Fruit fly (Drosophila melanogaster) whole organism, adult: ENCODE results near the gene CG10089.

ENCODE experiments used
- CG11617 ChIP-seq: fragments of 200-800 bp; sonication (Bioruptor generic); optimal IDR thresholded peaks from 2 replicates; lab custom pipeline; 2017; ENCODE audit warnings: mild to moderate bottlenecking, missing biosample characterization, missing genetic modification reagents, missing genetic modification characterization
- CG12768 ChIP-seq: fragments of 200-800 bp; sonication (Bioruptor generic); optimal IDR thresholded peaks from 2 replicates; lab custom pipeline; 2017; ENCODE audit warnings: missing biosample characterization, missing genetic modification characterization, mild to moderate bottlenecking, moderate library complexity, missing genetic modification reagents
- CG14711 ChIP-seq: fragments of 200-800 bp; sonication (Bioruptor generic); optimal IDR thresholded peaks from 2 replicates; lab custom pipeline; 2018; ENCODE audit warnings: missing biosample characterization, mild to moderate bottlenecking, missing genetic modification characterization, moderate library complexity
- CG1620 ChIP-seq: fragments of 200-800 bp; sonication (Bioruptor generic); optimal IDR thresholded peaks from 2 replicates; lab custom pipeline; 2016; ENCODE audit warnings: missing biosample characterization, missing genetic modification characterization
- CG33017 ChIP-seq: fragments of 200-800 bp; sonication (Bioruptor generic); optimal IDR thresholded peaks from 2 replicates; lab custom pipeline; 2018; ENCODE audit warnings: missing biosample characterization, mild to moderate bottlenecking, missing genetic modification characterization, moderate library complexity
- CG5204 ChIP-seq: fragments of 200-800 bp; sonication (Bioruptor generic); optimal IDR thresholded peaks from 2 replicates; lab custom pipeline; 2016; ENCODE audit warnings: missing biosample characterization, missing genetic modification characterization
- CG7045 ChIP-seq: fragments of 200-800 bp; sonication (Bioruptor generic); optimal IDR thresholded peaks from 2 replicates; lab custom pipeline; 2017; ENCODE audit warnings: missing biosample characterization, mild to moderate bottlenecking, missing genetic modification characterization
- CG7101 ChIP-seq: fragments of 200-800 bp; sonication (Bioruptor generic); optimal IDR thresholded peaks from 2 replicates; lab custom pipeline; 2018; ENCODE audit warnings: missing biosample characterization, mild to moderate bottlenecking, missing genetic modification characterization, moderate library complexity
- Clk ChIP-seq: fragments of 200-800 bp; sonication (Bioruptor generic); optimal IDR thresholded peaks from 2 replicates; lab custom pipeline; 2017; ENCODE audit warnings: missing biosample characterization, missing genetic modification characterization
- Crg-1 ChIP-seq: fragments of 200-800 bp; sonication (Bioruptor generic); optimal IDR thresholded peaks from 2 replicates; lab custom pipeline; 2016; ENCODE audit warnings: missing biosample characterization, missing genetic modification characterization
- Hr96 ChIP-seq: fragments of 200-800 bp; sonication (Bioruptor generic); optimal IDR thresholded peaks from 2 replicates; lab custom pipeline; 2016; ENCODE audit warnings: missing biosample characterization, missing genetic modification characterization
- Mnt ChIP-seq: fragments of 200-800 bp; sonication (Bioruptor generic); optimal IDR thresholded peaks from 2 replicates; lab custom pipeline; 2016; ENCODE audit warnings: missing biosample characterization, mild to moderate bottlenecking, missing genetic modification characterization
- bab1 ChIP-seq: fragments of 200-800 bp; sonication (Bioruptor generic); optimal IDR thresholded peaks from 3 replicates; lab custom pipeline; 2019; ENCODE audit warnings: missing biosample characterization, mild to moderate bottlenecking, missing genetic modification characterization, moderate library complexity
- cic ChIP-seq: fragments of 200-800 bp; sonication (Bioruptor generic); optimal IDR thresholded peaks from 2 replicates; lab custom pipeline; 2017; ENCODE audit warnings: missing biosample characterization, mild to moderate bottlenecking, missing genetic modification characterization, moderate library complexity
- cnc ChIP-seq, 2 experiments: fragments of >200 bp; optimal IDR thresholded peaks; 2 replicates each; lab custom pipeline; 2017
- kay ChIP-seq: fragments of 200-800 bp; sonication (Bioruptor generic); peaks from one replicate; lab custom pipeline; 2016; ENCODE audit warnings: missing biosample characterization, missing genetic modification characterization, borderline replicate concordance
- ovo ChIP-seq: fragments of 200-800 bp; sonication (Bioruptor generic); optimal IDR thresholded peaks from 2 replicates; lab custom pipeline; 2016; ENCODE audit warnings: missing biosample characterization, missing genetic modification characterization
- pad ChIP-seq: fragments of 200-800 bp; sonication (Bioruptor generic); optimal IDR thresholded peaks from 3 replicates; lab custom pipeline; 2017; ENCODE audit warnings: missing biosample characterization, missing genetic modification characterization, mild to moderate bottlenecking, moderate library complexity, missing genetic modification reagents
- tj ChIP-seq: fragments of 200-800 bp; sonication (Bioruptor generic); optimal IDR thresholded peaks from 3 replicates; lab custom pipeline; 2017; ENCODE audit warnings: missing biosample characterization, mild to moderate bottlenecking, missing genetic modification characterization, moderate library complexity
- toe ChIP-seq: fragments of 200-800 bp; sonication (Bioruptor generic); optimal IDR thresholded peaks from 2 replicates; lab custom pipeline; 2016; ENCODE audit warnings: missing biosample characterization, missing genetic modification characterization

CG10089 gene

DNA sequence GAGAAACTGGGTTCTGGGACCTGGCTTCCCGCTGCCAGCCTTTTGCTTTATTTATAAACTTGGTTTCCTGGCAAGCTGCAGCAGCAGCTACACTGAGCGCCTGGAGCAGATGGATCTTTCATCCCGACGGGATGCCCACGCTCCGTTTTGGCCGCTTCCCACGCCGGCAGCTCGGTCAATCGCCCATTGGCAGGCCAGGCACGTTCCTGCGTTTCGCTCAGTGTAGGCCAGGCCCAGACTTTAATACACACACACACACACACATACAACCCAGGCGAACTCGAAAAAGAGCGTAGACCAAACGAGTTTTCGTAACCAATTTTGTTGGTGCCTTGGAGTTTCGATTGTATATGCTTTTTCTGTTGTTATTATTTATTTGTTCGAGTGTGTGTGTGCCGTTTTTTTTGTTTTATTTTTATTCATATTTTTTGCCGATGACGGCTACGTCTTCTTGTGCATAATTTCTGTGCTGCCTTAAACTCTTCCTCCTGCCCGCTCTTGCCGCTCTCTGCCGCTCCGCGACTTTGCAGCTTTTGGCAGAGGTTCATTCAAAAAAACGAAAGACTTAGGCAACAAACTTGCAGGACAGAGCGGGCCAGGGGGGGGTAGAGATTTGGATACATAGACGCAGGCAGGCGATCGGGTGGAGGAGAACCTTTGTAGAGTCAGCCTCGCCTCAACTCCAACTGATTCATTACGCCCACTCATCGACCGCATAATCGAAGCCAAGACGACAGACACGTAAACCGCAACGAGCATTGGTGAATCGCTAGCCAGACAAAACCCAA lies 25.5 kb upstream of the CG10089 start:
- TF ChIP-seq toe (GFP tag; lab: Kevin White, UChicago) (no peak), CG33017 (tag; lab: Kevin White, UChicago) (no peak), CG11617 (GFP tag; lab: Kevin White, UChicago) (no peak), CG1620 (GFP tag; lab: Kevin White, UChicago) (no peak), CG7101 (tag; lab: Kevin White, UChicago) (no peak), CG5204 (GFP tag; lab: Kevin White, UChicago) (no peak), cic (GFP tag; lab: Kevin White, UChicago) (no peak), CG7045 (GFP tag; lab: Kevin White, UChicago) (no peak), tj (GFP tag; lab: Kevin White, UChicago) (no peak), Hr96 (GFP tag; lab: Kevin White, UChicago) (no peak), cnc (optimal IDR thresholded peaks at IDR 0.05; lab: Kevin White, UChicago) (no peak), ovo (no peak), Clk (GFP tag; lab: Kevin White, UChicago) (no peak), pad (GFP tag; lab: Kevin White, UChicago) (no peak), CG14711 (no peak), bab1 (GFP tag; lab: Kevin White, UChicago) (no peak), CG12768 (GFP tag; lab: Kevin White, UChicago) (no peak), Mnt (GFP tag; lab: Kevin White, UChicago) (no peak), Crg-1 (no peak), kay (GFP tag; lab: Kevin White, UChicago) (no peak)

dm6 chr3L:13499531-13499930 lies 24.9 kb upstream of the CG10089 start:
- TF ChIP-seq Hr96 (GFP tag; lab: Kevin White, UChicago): no peak
- TF ChIP-seq CG7101 (tag; lab: Kevin White, UChicago): no peak
- no peak for TF ChIP-seq toe (GFP tag; lab: Kevin White, UChicago)
- no peak for TF ChIP-seq tj (GFP tag; lab: Kevin White, UChicago)
- TF ChIP-seq CG11617 (GFP tag; lab: Kevin White, UChicago): no peak
- TF ChIP-seq Mnt (GFP tag; lab: Kevin White, UChicago): no peak
- TF ChIP-seq CG12768 (GFP tag; lab: Kevin White, UChicago): no peak

DNA sequence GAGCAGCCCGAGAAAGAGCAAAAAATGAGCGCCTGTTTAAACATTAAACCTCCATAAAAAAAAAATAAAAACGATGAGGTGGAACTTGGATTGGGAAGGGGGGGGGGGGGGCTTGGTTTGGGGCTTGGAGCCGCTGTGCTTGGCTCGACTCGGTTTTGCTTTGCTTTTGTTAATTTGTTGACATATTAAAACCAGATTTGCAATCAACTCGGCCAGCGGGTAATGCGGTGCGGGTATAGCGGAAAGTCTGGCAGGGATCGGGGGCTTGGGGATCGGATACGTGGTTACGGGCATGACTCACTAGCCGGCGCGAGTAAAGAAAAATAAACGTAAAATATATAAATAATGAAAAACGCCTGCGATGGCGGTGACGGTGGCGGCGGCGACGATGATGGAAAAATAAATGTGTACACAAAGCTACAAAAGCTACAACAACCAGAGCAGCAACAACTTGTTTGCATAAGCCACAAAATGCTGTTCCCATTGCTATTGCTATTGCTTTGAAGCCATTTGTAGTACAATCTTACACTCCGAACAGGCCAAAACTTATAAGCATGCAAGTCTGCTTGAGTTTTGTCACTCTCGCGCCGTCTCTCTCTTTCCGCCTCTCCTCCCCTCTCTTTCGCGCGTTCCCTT lies 23.3 kb upstream of the CG10089 start:
- no peak for TF ChIP-seq toe (GFP tag; lab: Kevin White, UChicago)
- TF ChIP-seq Mnt (GFP tag; lab: Kevin White, UChicago): no peak
- no peak for TF ChIP-seq kay (GFP tag; lab: Kevin White, UChicago)
- peak; percentile 87 for TF ChIP-seq tj (GFP tag; lab: Kevin White, UChicago)
- no peak for TF ChIP-seq CG5204 (GFP tag; lab: Kevin White, UChicago)
- TF ChIP-seq Clk (GFP tag; lab: Kevin White, UChicago): no peak
- no peak for TF ChIP-seq CG7101 (tag; lab: Kevin White, UChicago)
- TF ChIP-seq Crg-1: no peak
- peak; percentile 37 for TF ChIP-seq ovo
- TF ChIP-seq cic (GFP tag; lab: Kevin White, UChicago): peak; percentile 38
- TF ChIP-seq CG7045 (GFP tag; lab: Kevin White, UChicago): no peak
- no peak for TF ChIP-seq Hr96 (GFP tag; lab: Kevin White, UChicago)
- TF ChIP-seq CG33017 (tag; lab: Kevin White, UChicago): no peak
- no peak for TF ChIP-seq bab1 (GFP tag; lab: Kevin White, UChicago)
- TF ChIP-seq CG12768 (GFP tag; lab: Kevin White, UChicago): peak; percentile 27
- no peak for TF ChIP-seq cnc (optimal IDR thresholded peaks at IDR 0.05; lab: Kevin White, UChicago)

dm6 chr3L:13495065-13495464 lies 20.5 kb upstream of the CG10089 start:
- TF ChIP-seq tj (GFP tag; lab: Kevin White, UChicago): peak; percentile 17
- no peak for TF ChIP-seq Hr96 (GFP tag; lab: Kevin White, UChicago)

- TF ChIP-seq tj (GFP tag; lab: Kevin White, UChicago) (peak; percentile 53), bab1 (GFP tag; lab: Kevin White, UChicago) (peak; percentile 37), ovo (no peak)
These were observed 19.9 kb upstream of the CG10089 start for dm6 chr3L:13494363-13495015.

- TF ChIP-seq CG11617 (GFP tag; lab: Kevin White, UChicago) (no peak), cnc (optimal IDR thresholded peaks at IDR 0.05; lab: Kevin White, UChicago) (no peak), Clk (GFP tag; lab: Kevin White, UChicago) (no peak), tj (GFP tag; lab: Kevin White, UChicago) (peak; percentile 36), kay (GFP tag; lab: Kevin White, UChicago) (no peak)
These were observed 16.2 kb upstream of the CG10089 start for dm6 chr3L:13490689-13491348.
